Worm (Caenorhabditis elegans): Measurements from ENCODE around the gene F10C2.5.
A peak's percentile ranks its signal among the peaks of the same experiment; 100 is the strongest.

Gene F10C2.5

ce11 chrV:12094030-12094429 is 48.8 kb downstream of the F10C2.5 start, which contains the start of gene nhr-208 (continued):
- TF ChIP-seq tag-97 (GFP tag; IDR thresholded peaks at IDR 0.05) = no peak
- no peak for TF ChIP-seq zip-2 (tag; optimal IDR thresholded peaks at IDR 0.05)
- TF ChIP-seq daf-16 (GFP tag; optimal IDR thresholded peaks at IDR 0.05) = no peak
- peak; percentile 56 for TF ChIP-seq daf-16 (tag; optimal IDR thresholded peaks at IDR 0.05)
- TF ChIP-seq unc-39 (tag; optimal IDR thresholded peaks at IDR 0.05) = no peak

ce11 chrV:12095865-12096264 is 50.6 kb downstream of the F10C2.5 start, which contains the start of gene nhr-207:
nhr-207 (plus strand) TSS chrV:12096146.
- TF ChIP-seq dmd-9 (GFP tag; IDR thresholded peaks at IDR 0.05) (no peak), mdl-1 (tag; optimal IDR thresholded peaks at IDR 0.05) (peak in 1 of 2 experiments; percentile 71), fkh-10 (GFP tag; optimal IDR thresholded peaks at IDR 0.05) (no peak), ztf-7 (tag; optimal IDR thresholded peaks at IDR 0.05) (no peak), mes-2 (tag; optimal IDR thresholded peaks at IDR 0.05; ENCODE audit: poor library complexity, severe bottlenecking) (no peak), dmd-8 (GFP tag; IDR thresholded peaks at IDR 0.05) (no peak), Y5F2A.4 (GFP tag; optimal IDR thresholded peaks at IDR 0.05) (no peak), ZK546.5 (tag; optimal IDR thresholded peaks at IDR 0.05) (no peak), dmd-6 (GFP tag; IDR thresholded peaks at IDR 0.05) (peak; percentile 85), set-16 (GFP tag; IDR thresholded peaks at IDR 0.05) (no peak), jun-1 (tag; optimal IDR thresholded peaks at IDR 0.05) (no peak), zip-2 (tag; optimal IDR thresholded peaks at IDR 0.05) (no peak), daf-12 (tag; optimal IDR thresholded peaks at IDR 0.05) (no peak), daf-8 (GFP tag; IDR thresholded peaks at IDR 0.05) (no peak), duxl-1 (tag; optimal IDR thresholded peaks at IDR 0.05; ENCODE audit: poor library complexity) (no peak), F37D6.2 (tag; optimal IDR thresholded peaks at IDR 0.05) (no peak), aha-1 (tag) (no peak), lsy-2 (tag; optimal IDR thresholded peaks at IDR 0.05) (no peak), hmg-1.1 (GFP tag; IDR thresholded peaks at IDR 0.05) (no peak), snpc-1.2 (GFP tag; IDR thresholded peaks at IDR 0.05) (no peak), R02D3.7 (tag; optimal IDR thresholded peaks at IDR 0.05) (no peak), daf-16 (GFP tag; optimal IDR thresholded peaks at IDR 0.05) (no peak), daf-16 (tag; optimal IDR thresholded peaks at IDR 0.05) (peak; percentile 51), egl-27 (tag; optimal IDR thresholded peaks at IDR 0.05) (no peak), gei-8 (GFP tag; optimal IDR thresholded peaks at IDR 0.05) (no peak), lin-29 (GFP tag; IDR thresholded peaks at IDR 0.05) (no peak), hlh-11 (tag; optimal IDR thresholded peaks at IDR 0.05) (peak; percentile 39), fos-1 (tag; optimal IDR thresholded peaks at IDR 0.05) (no peak), nhr-48 (tag; optimal IDR thresholded peaks at IDR 0.05) (no peak), mxl-2 (GFP tag; conservative IDR thresholded peaks at IDR 0.05) (no peak), egl-43 (GFP tag; IDR thresholded peaks at IDR 0.05) (no peak), ceh-62 (tag; optimal IDR thresholded peaks at IDR 0.05) (no peak), unc-39 (tag; optimal IDR thresholded peaks at IDR 0.05) (no peak), php-3 (GFP tag; IDR thresholded peaks at IDR 0.05) (no peak), ztf-11 (tag; optimal IDR thresholded peaks at IDR 0.05) (no peak), zip-11 (GFP tag; IDR thresholded peaks at IDR 0.05) (no peak), dve-1 (tag; optimal IDR thresholded peaks at IDR 0.05; ENCODE audit: insufficient read depth) (peak; percentile 45), attf-4 (tag; optimal IDR thresholded peaks at IDR 0.05) (no peak), nhr-11 (tag; optimal IDR thresholded peaks at IDR 0.05) (no peak), nhr-6 (tag; optimal IDR thresholded peaks at IDR 0.05) (peak; percentile 85), nhr-102 (tag; optimal IDR thresholded peaks at IDR 0.05) (peak; percentile 54), zfp-2 (tag; optimal IDR thresholded peaks at IDR 0.05) (no peak), lin-39 (tag; optimal IDR thresholded peaks at IDR 0.05) (no peak), ceh-28 (tag; optimal IDR thresholded peaks at IDR 0.05) (no peak), lim-7 (GFP tag; IDR thresholded peaks at IDR 0.05) (no peak), tag-97 (GFP tag; IDR thresholded peaks at IDR 0.05) (no peak), madf-9 (GFP tag; conservative IDR thresholded peaks at IDR 0.05) (no peak), mdt-29 (GFP tag; IDR thresholded peaks at IDR 0.05) (no peak), skn-1 (tag; optimal IDR thresholded peaks at IDR 0.05) (no peak), mxl-3 (GFP tag; optimal IDR thresholded peaks at IDR 0.05) (no peak), nhr-111 (GFP tag; optimal IDR thresholded peaks at IDR 0.05) (no peak)
